Worm (Caenorhabditis elegans) whole organism, L2 larva: ENCODE measurements around the gene C37H5.13.

Source experiments
- C34F6.9 ChIP-seq: fragments of 150-350 bp; optimal IDR thresholded peaks from 2 replicates; lab custom pipeline; 2014; ENCODE audit warnings: missing biosample characterization, missing genetic modification characterization
- F13H6.1 ChIP-seq: sonication (generic microtip); optimal IDR thresholded peaks from 2 replicates; lab custom pipeline; 2016; ENCODE audit warnings: missing genetic modification characterization, missing compliant biosample characterization
- R02D3.7 ChIP-seq: fragments of 150-350 bp; optimal IDR thresholded peaks from 2 replicates; lab custom pipeline; 2014; ENCODE audit warnings: missing biosample characterization, missing genetic modification characterization
- Y55F3AM.14 ChIP-seq: fragments of 200-800 bp; sonication (Bioruptor generic); optimal IDR thresholded peaks from 2 replicates; lab custom pipeline; 2018; ENCODE audit warnings: mild to moderate bottlenecking, missing genetic modification characterization, missing compliant biosample characterization
- ZK546.5 ChIP-seq: sonication (generic microtip); optimal IDR thresholded peaks from 2 replicates; lab custom pipeline; 2017; ENCODE audit warnings: missing biosample characterization, missing genetic modification characterization
- alr-1 ChIP-seq: fragments of 150-350 bp; optimal IDR thresholded peaks from 2 replicates; lab custom pipeline; 2014; ENCODE audit warnings: missing biosample characterization, missing genetic modification characterization
- aly-2 ChIP-seq: fragments of 150-350 bp; optimal IDR thresholded peaks from 2 replicates; lab custom pipeline; 2014; ENCODE audit warnings: missing biosample characterization, missing genetic modification characterization
- ceh-16 ChIP-seq: fragments of 150-350 bp; optimal IDR thresholded peaks from 2 replicates; lab custom pipeline; 2014; ENCODE audit warnings: missing biosample characterization, missing genetic modification characterization
- ceh-82 ChIP-seq: fragments of 150-350 bp; optimal IDR thresholded peaks from 2 replicates; lab custom pipeline; 2014; ENCODE audit warnings: missing biosample characterization, missing genetic modification characterization
- crh-2 ChIP-seq: sonication (generic microtip); optimal IDR thresholded peaks from 2 replicates; lab custom pipeline; 2017; ENCODE audit warnings: missing biosample characterization, missing genetic modification characterization
- dmd-4 ChIP-seq: sonication (generic microtip); optimal IDR thresholded peaks from 2 replicates; lab custom pipeline; 2017; ENCODE audit warnings: missing biosample characterization, missing genetic modification characterization
- egl-27 ChIP-seq: sonication (generic microtip); optimal IDR thresholded peaks from 3 replicates; lab custom pipeline; 2017; ENCODE audit warnings: missing biosample characterization, missing genetic modification reagents, missing genetic modification characterization
- elt-3 ChIP-seq: sonication (generic microtip); optimal IDR thresholded peaks from 2 replicates; lab custom pipeline; 2017; ENCODE audit warnings: missing biosample characterization, missing genetic modification characterization
- fos-1 ChIP-seq: fragments of 150-350 bp; optimal IDR thresholded peaks from 2 replicates; lab custom pipeline; 2014; ENCODE audit warnings: missing biosample characterization, missing genetic modification characterization
- lin-11 ChIP-seq: fragments of 150-350 bp; sonication (generic microtip); optimal IDR thresholded peaks from 2 replicates; lab custom pipeline; 2014; ENCODE audit warnings: missing biosample characterization, missing genetic modification characterization, inconsistent platforms, mixed read lengths
- lin-13 ChIP-seq: fragments of 150-350 bp; optimal IDR thresholded peaks from 2 replicates; lab custom pipeline; 2014; ENCODE audit warnings: missing biosample characterization, missing genetic modification reagents, missing genetic modification characterization
- lsy-2 ChIP-seq, 2 experiments: fragments of 150-350 bp in 1 of 2; sonication (generic microtip) in 1 of 2; optimal IDR thresholded peaks; 2 replicates each; lab custom pipeline; 2014 to 2017; ENCODE audit warnings: missing biosample characterization in 2 of 2, missing genetic modification characterization in 2 of 2
- mdl-1 ChIP-seq, 2 experiments: fragments of 150-350 bp in 1 of 2; sonication (generic microtip) in 1 of 2; optimal IDR thresholded peaks; 2 replicates each; lab custom pipeline; 2017; ENCODE audit warnings: missing biosample characterization in 2 of 2, missing genetic modification characterization in 2 of 2
- nhr-10 ChIP-seq: sonication (generic microtip); optimal IDR thresholded peaks from 2 replicates; lab custom pipeline; 2017; ENCODE audit warnings: missing biosample characterization, missing genetic modification characterization
- nhr-11 ChIP-seq: fragments of 150-350 bp; optimal IDR thresholded peaks from 2 replicates; lab custom pipeline; 2014; ENCODE audit warnings: missing biosample characterization, missing genetic modification characterization
- nhr-129 ChIP-seq: fragments of 150-350 bp; optimal IDR thresholded peaks from 2 replicates; lab custom pipeline; 2014; ENCODE audit warnings: missing biosample characterization, missing genetic modification characterization
- nhr-21 ChIP-seq: fragments of 150-350 bp; optimal IDR thresholded peaks from 2 replicates; lab custom pipeline; 2014; ENCODE audit warnings: missing biosample characterization, missing genetic modification characterization
- nhr-25 ChIP-seq: fragments of 150-350 bp; sonication (generic microtip); optimal IDR thresholded peaks from 3 replicates; lab custom pipeline; 2014; ENCODE audit warnings: missing biosample characterization, missing genetic modification characterization
- nhr-6 ChIP-seq: fragments of 150-350 bp; optimal IDR thresholded peaks from 2 replicates; lab custom pipeline; 2014; ENCODE audit warnings: missing biosample characterization, missing genetic modification characterization
- nhr-77 ChIP-seq: fragments of 150-350 bp; optimal IDR thresholded peaks from 2 replicates; lab custom pipeline; 2014; ENCODE audit warnings: missing biosample characterization, missing genetic modification characterization
- peb-1 ChIP-seq: fragments of 150-350 bp; optimal IDR thresholded peaks from 2 replicates; lab custom pipeline; 2014; ENCODE audit warnings: missing biosample characterization, missing genetic modification characterization
- sem-4 ChIP-seq: fragments of 150-350 bp; optimal IDR thresholded peaks from 2 replicates; lab custom pipeline; 2014; ENCODE audit warnings: missing biosample characterization, missing genetic modification reagents, missing genetic modification characterization
- skn-1 ChIP-seq: sonication (generic microtip); optimal IDR thresholded peaks from 2 replicates; lab custom pipeline; 2017; ENCODE audit warnings: missing biosample characterization, missing genetic modification characterization
- sma-3 ChIP-seq: sonication (generic microtip); optimal IDR thresholded peaks from 2 replicates; lab custom pipeline; 2016; ENCODE audit warnings: missing genetic modification reagents, missing genetic modification characterization, missing compliant biosample characterization
- sma-9 ChIP-seq, 2 experiments: fragments of 150-350 bp in 1 of 2; sonication (generic microtip) in 1 of 2; optimal IDR thresholded peaks; 2 replicates each; lab custom pipeline; 2014 to 2016; ENCODE audit warnings: missing genetic modification characterization in 2 of 2, mild to moderate bottlenecking in 1 of 2, missing biosample characterization in 1 of 2, missing compliant biosample characterization in 1 of 2, missing genetic modification reagents in 1 of 2, moderate library complexity in 1 of 2
- snpc-4 ChIP-seq: fragments of 150-350 bp; optimal IDR thresholded peaks from 2 replicates; lab custom pipeline; 2014; ENCODE audit warnings: missing biosample characterization, missing genetic modification characterization
- unc-62 ChIP-seq: fragments of 150-350 bp; optimal IDR thresholded peaks from 2 replicates; lab custom pipeline; 2014; ENCODE audit warnings: missing biosample characterization, missing genetic modification reagents, missing genetic modification characterization
- zag-1 ChIP-seq: fragments of 150-350 bp; optimal IDR thresholded peaks from 2 replicates; lab custom pipeline; 2014; ENCODE audit warnings: missing biosample characterization, missing genetic modification characterization
- ztf-1 ChIP-seq: fragments of 200-800 bp; sonication (Bioruptor generic); conservative IDR thresholded peaks from 2 replicates; pipeline ENCODE4 v1.3.6; 2022; ENCODE audit warnings: missing genetic modification characterization, missing compliant biosample characterization
- ztf-11 ChIP-seq: sonication (generic microtip); optimal IDR thresholded peaks from 2 replicates; lab custom pipeline; 2017; ENCODE audit warnings: missing biosample characterization, missing genetic modification characterization
- ztf-4 ChIP-seq: fragments of 150-350 bp; optimal IDR thresholded peaks from 2 replicates; lab custom pipeline; 2014; ENCODE audit warnings: missing biosample characterization, missing genetic modification characterization

Gene C37H5.13

DNA sequence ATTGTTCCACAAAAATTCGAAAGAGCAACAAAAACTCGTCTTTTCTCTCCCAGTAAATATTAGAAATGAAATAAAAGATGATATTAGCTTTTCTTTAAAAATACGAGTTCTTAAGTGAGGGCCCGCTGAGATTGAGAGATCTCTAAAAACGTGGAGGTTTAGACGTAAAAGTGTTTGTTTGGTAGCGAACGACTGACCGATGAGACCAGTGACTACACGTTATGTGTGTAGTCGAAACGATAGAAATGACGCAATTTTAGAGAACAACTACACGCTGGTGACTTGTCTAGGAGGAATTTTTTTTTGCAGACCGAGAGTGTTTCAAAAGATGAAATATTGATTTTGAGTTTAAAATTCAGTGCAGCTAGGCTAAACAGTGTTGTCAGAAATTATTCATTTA lies at the start of gene C37H5.13:
Gene C37H5.13, minus strand, starts transcription at position 229 of the 400 bp plus-strand sequence.
- peak; percentile 40 for TF ChIP-seq fos-1 (tag; lab: Kevin White, UChicago)
- peak; percentile 97 for TF ChIP-seq nhr-129 (tag; lab: Kevin White, UChicago)
- TF ChIP-seq F13H6.1 (tag; lab: Kevin White, UChicago) = peak; percentile 65
- no peak for TF ChIP-seq zag-1 (tag; lab: Kevin White, UChicago)
- TF ChIP-seq lin-11 (tag; lab: Kevin White, UChicago) = no peak
- TF ChIP-seq ZK546.5 (tag; lab: Kevin White, UChicago) = no peak
- TF ChIP-seq nhr-10 = no peak
- TF ChIP-seq nhr-77 = no peak
- TF ChIP-seq nhr-25 (tag; lab: Kevin White, UChicago) = peak; percentile 22
- TF ChIP-seq sma-9 (GFP tag; optimal IDR thresholded peaks at IDR 0.05; lab: Kevin White, UChicago) = peak; percentile 67
- TF ChIP-seq sma-9 (tag; optimal IDR thresholded peaks at IDR 0.05; lab: Kevin White, UChicago) = no peak
- TF ChIP-seq ztf-4 (tag; lab: Kevin White, UChicago) = no peak
- no peak for TF ChIP-seq snpc-4 (tag; lab: Kevin White, UChicago)
- TF ChIP-seq dmd-4 (tag; lab: Kevin White, UChicago) = no peak
- peak; percentile 49 for TF ChIP-seq crh-2 (tag; lab: Kevin White, UChicago)
- TF ChIP-seq lsy-2 (tag; optimal IDR thresholded peaks at IDR 0.05; lab: Kevin White, UChicago) = peak in 1 of 2 experiments; percentile 49

DNA sequence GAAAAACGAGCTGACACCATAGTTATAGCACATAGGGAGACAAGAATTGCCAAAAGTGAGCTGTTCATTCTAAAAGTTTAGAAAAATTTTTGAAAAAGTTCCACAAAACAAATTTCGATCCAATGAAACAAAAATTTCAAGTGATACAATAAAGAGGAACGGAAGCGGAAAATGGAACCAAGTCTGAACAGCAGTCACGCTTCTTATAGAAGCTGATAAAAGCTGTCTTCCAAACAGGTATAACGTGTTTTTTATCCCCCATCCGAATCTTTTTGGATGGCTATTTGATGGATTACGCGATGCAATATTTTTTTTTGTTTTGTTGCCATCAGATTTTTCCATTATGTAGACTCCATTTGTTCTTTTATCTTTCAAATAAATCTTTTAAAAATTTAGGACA lies 49.5 kb upstream of the C37H5.13 start, which contains the start of gene H23N18.5:
Gene H23N18.5, minus strand, starts transcription at position 69 of the 400 bp plus-strand sequence.
- no peak for TF ChIP-seq nhr-11 (tag; lab: Kevin White, UChicago)
- TF ChIP-seq lin-13 (GFP tag; lab: Kevin White, UChicago) = no peak
- TF ChIP-seq alr-1 (tag; lab: Kevin White, UChicago) = no peak
- TF ChIP-seq F13H6.1 (tag; lab: Kevin White, UChicago) = no peak
- no peak for TF ChIP-seq egl-27 (tag; lab: Kevin White, UChicago)
- TF ChIP-seq peb-1 (tag; lab: Kevin White, UChicago) = no peak
- no peak for TF ChIP-seq unc-62 (GFP tag; lab: Kevin White, UChicago)
- TF ChIP-seq ceh-16 = no peak
- TF ChIP-seq ztf-11 = no peak
- peak; percentile 5 for TF ChIP-seq Y55F3AM.14 (GFP tag; lab: Kevin White, UChicago)
- TF ChIP-seq ztf-1 (GFP tag; lab: Robert Waterston, UW) = no peak
- no peak for TF ChIP-seq elt-3 (tag; lab: Kevin White, UChicago)
- no peak for TF ChIP-seq C34F6.9 (tag; lab: Kevin White, UChicago)
- TF ChIP-seq ZK546.5 (tag; lab: Kevin White, UChicago) = no peak
- no peak for TF ChIP-seq fos-1 (tag; lab: Kevin White, UChicago)
- TF ChIP-seq nhr-6 (tag; lab: Kevin White, UChicago) = no peak
- TF ChIP-seq dmd-4 (tag; lab: Kevin White, UChicago) = no peak
- TF ChIP-seq sma-3 (GFP tag; lab: Kevin White, UChicago) = no peak
- TF ChIP-seq ceh-82 (tag; lab: Kevin White, UChicago) = no peak
- peak; percentile 54 for TF ChIP-seq nhr-25 (tag; lab: Kevin White, UChicago)
- no peak for TF ChIP-seq R02D3.7 (tag; lab: Kevin White, UChicago)
- TF ChIP-seq nhr-21 = peak; percentile 48

DNA sequence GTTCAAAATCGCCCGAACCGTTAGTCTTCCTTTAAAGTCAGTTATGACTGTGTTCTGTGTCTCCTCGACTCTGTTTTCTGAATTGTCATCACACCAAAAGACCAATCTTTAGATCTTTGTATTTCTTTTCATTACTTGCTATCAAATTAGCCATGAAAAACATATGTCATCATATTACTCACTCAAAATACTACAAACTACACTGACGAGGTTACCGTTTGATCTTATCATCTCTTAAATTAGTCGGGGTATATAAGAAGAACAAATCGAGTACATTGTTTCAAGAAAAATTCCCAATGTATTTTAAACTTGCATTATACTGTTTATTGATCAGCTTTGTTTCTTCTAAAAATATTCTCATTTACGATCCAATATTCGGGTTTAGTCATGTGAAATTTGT lies 45.8 kb upstream of the C37H5.13 start, which contains the start of gene ugt-13:
Gene ugt-13, plus strand, starts transcription at position 294 of the 400 bp plus-strand sequence.
- TF ChIP-seq nhr-129 (tag; lab: Kevin White, UChicago) = peak; percentile 97
- TF ChIP-seq snpc-4 (tag; lab: Kevin White, UChicago) = no peak
- peak; percentile 82 for TF ChIP-seq sma-3 (GFP tag; lab: Kevin White, UChicago)
- TF ChIP-seq nhr-21 = peak; percentile 56
- TF ChIP-seq mdl-1 (tag; optimal IDR thresholded peaks at IDR 0.05; lab: Kevin White, UChicago) = no peak
- no peak for TF ChIP-seq egl-27 (tag; lab: Kevin White, UChicago)
- TF ChIP-seq skn-1 (tag; lab: Kevin White, UChicago) = no peak
- TF ChIP-seq elt-3 (tag; lab: Kevin White, UChicago) = no peak
- no peak for TF ChIP-seq ztf-11
- no peak for TF ChIP-seq crh-2 (tag; lab: Kevin White, UChicago)
- TF ChIP-seq ceh-16 = no peak
- no peak for TF ChIP-seq ZK546.5 (tag; lab: Kevin White, UChicago)
- TF ChIP-seq F13H6.1 (tag; lab: Kevin White, UChicago) = no peak
- no peak for TF ChIP-seq R02D3.7 (tag; lab: Kevin White, UChicago)
- TF ChIP-seq lin-11 (tag; lab: Kevin White, UChicago) = no peak
- no peak for TF ChIP-seq alr-1 (tag; lab: Kevin White, UChicago)
- TF ChIP-seq zag-1 (tag; lab: Kevin White, UChicago) = no peak
- peak; percentile 91 for TF ChIP-seq nhr-25 (tag; lab: Kevin White, UChicago)
- no peak for TF ChIP-seq ztf-1 (GFP tag; lab: Robert Waterston, UW)
- TF ChIP-seq aly-2 = no peak
- TF ChIP-seq sem-4 (tag; lab: Kevin White, UChicago) = no peak
- peak; percentile 81 for TF ChIP-seq sma-9 (GFP tag; optimal IDR thresholded peaks at IDR 0.05; lab: Kevin White, UChicago)
- no peak for TF ChIP-seq sma-9 (tag; optimal IDR thresholded peaks at IDR 0.05; lab: Kevin White, UChicago)
- TF ChIP-seq fos-1 (tag; lab: Kevin White, UChicago) = peak; percentile 1
